Worm (Caenorhabditis elegans) whole organism, mixed stage, embryonic: ENCODE results near the gene T19D12.10.

ENCODE experiments used
- blmp-1 ChIP-seq: fragments of 150-350 bp; optimal IDR thresholded peaks from 2 replicates; lab custom pipeline; 2014; ENCODE audit warnings: missing biosample characterization, missing genetic modification characterization
- ceh-83 ChIP-seq: fragments of 200-800 bp; sonication (Bioruptor generic); optimal IDR thresholded peaks from 2 replicates; lab custom pipeline; 2018; ENCODE audit warnings: mild to moderate bottlenecking, missing genetic modification characterization, missing compliant biosample characterization
- ces-1 ChIP-seq: fragments of 150-350 bp; optimal IDR thresholded peaks from 2 replicates; lab custom pipeline; 2014; ENCODE audit warnings: missing biosample characterization, missing genetic modification reagents, missing genetic modification characterization
- cnd-1 ChIP-seq: fragments of 200-800 bp; sonication (Bioruptor generic); optimal IDR thresholded peaks from 2 replicates; lab custom pipeline; 2018; ENCODE audit warnings: mild to moderate bottlenecking, missing genetic modification characterization, missing compliant biosample characterization
- elt-1 ChIP-seq: sonication (generic microtip); optimal IDR thresholded peaks from 2 replicates; lab custom pipeline; 2017; ENCODE audit warnings: missing genetic modification characterization, mild to moderate bottlenecking, missing compliant biosample characterization, antibody characterized with exemption, moderate library complexity, borderline replicate concordance; ENCODE audit not compliant: insufficient read depth
- mab-5 ChIP-seq: fragments of 150-350 bp; optimal IDR thresholded peaks from 2 replicates; lab custom pipeline; 2014; ENCODE audit warnings: missing biosample characterization, missing genetic modification characterization
- mep-1 ChIP-seq: fragments of 150-350 bp; optimal IDR thresholded peaks from 2 replicates; lab custom pipeline; 2017; ENCODE audit warnings: missing biosample characterization, missing genetic modification reagents, missing genetic modification characterization, inconsistent platforms
- nhr-12 ChIP-seq: fragments of 150-350 bp; optimal IDR thresholded peaks from 2 replicates; lab custom pipeline; 2014; ENCODE audit warnings: missing biosample characterization, missing genetic modification characterization
- nhr-28 ChIP-seq: fragments of 150-350 bp; optimal IDR thresholded peaks from 2 replicates; lab custom pipeline; 2014; ENCODE audit warnings: missing biosample characterization, missing genetic modification characterization
- nhr-76 ChIP-seq: sonication (generic microtip); optimal IDR thresholded peaks from 2 replicates; lab custom pipeline; 2017; ENCODE audit warnings: missing biosample characterization, missing genetic modification characterization
- pha-4 ChIP-seq: fragments of 150-350 bp; optimal IDR thresholded peaks from 2 replicates; lab custom pipeline; 2018; ENCODE audit warnings: missing biosample characterization, missing genetic modification reagents, missing genetic modification characterization
- snpc-4 ChIP-seq: fragments of 150-350 bp; optimal IDR thresholded peaks from 2 replicates; lab custom pipeline; 2014; ENCODE audit warnings: missing biosample characterization, missing genetic modification characterization
- unc-62 ChIP-seq: fragments of 150-350 bp; optimal IDR thresholded peaks from 2 replicates; lab custom pipeline; 2014; ENCODE audit warnings: missing biosample characterization, missing genetic modification reagents, missing genetic modification characterization
- ztf-11 ChIP-seq: fragments of 150-350 bp; optimal IDR thresholded peaks from 2 replicates; lab custom pipeline; 2014; ENCODE audit warnings: missing biosample characterization, missing genetic modification characterization

- TF ChIP-seq ceh-83 (GFP tag; lab: Kevin White, UChicago) (no peak), pha-4 (tag; lab: Kevin White, UChicago) (no peak), cnd-1 (tag; lab: Kevin White, UChicago) (no peak), nhr-28 (tag; lab: Kevin White, UChicago) (no peak), ztf-11 (tag; lab: Kevin White, UChicago) (no peak), nhr-76 (tag; lab: Kevin White, UChicago) (no peak), nhr-12 (tag; lab: Kevin White, UChicago) (no peak), unc-62 (GFP tag; lab: Kevin White, UChicago) (no peak), snpc-4 (no peak), blmp-1 (tag; lab: Kevin White, UChicago) (no peak), mep-1 (tag; lab: Kevin White, UChicago) (no peak), elt-1 (tag; lab: Kevin White, UChicago) (no peak), ces-1 (GFP tag; lab: Kevin White, UChicago) (no peak), mab-5 (tag; lab: Kevin White, UChicago) (no peak)
Observed at ce11 chrII:6614500-6614899, 44.2 kb downstream of the T19D12.10 start.
